Fruit fly (Drosophila melanogaster) whole organism, embryonic: ENCODE data around the gene rictor.

Source experiments
- Aef1 ChIP-seq: fragments of 200-800 bp; sonication (Bioruptor generic); IDR thresholded peaks from 3 replicates; pipeline ENCODE4 v1.3.6; 2022; ENCODE audit warnings: missing biosample characterization, missing genetic modification characterization
- CG10267 ChIP-seq: fragments of 200-800 bp; sonication (Bioruptor generic); optimal IDR thresholded peaks from 2 replicates; lab custom pipeline; 2018; ENCODE audit warnings: missing biosample characterization, mild to moderate bottlenecking, missing genetic modification characterization, moderate library complexity
- CG11085 ChIP-seq: fragments of 200-800 bp; sonication (Bioruptor generic); IDR thresholded peaks from 2 replicates; pipeline ENCODE4 v1.3.6; 2022; ENCODE audit warnings: missing biosample characterization, missing genetic modification characterization
- CG12236 ChIP-seq: fragments of 200-800 bp; sonication (Bioruptor generic); optimal IDR thresholded peaks from 2 replicates; lab custom pipeline; 2016; ENCODE audit warnings: missing biosample characterization, missing genetic modification characterization
- CG12659 ChIP-seq: fragments of 200-800 bp; sonication (Bioruptor generic); optimal IDR thresholded peaks from 3 replicates; lab custom pipeline; 2017; ENCODE audit warnings: mild to moderate bottlenecking, missing biosample characterization, missing genetic modification reagents, missing genetic modification characterization
- CG13123 ChIP-seq: fragments of 200-800 bp; sonication (Bioruptor generic); optimal IDR thresholded peaks from 2 replicates; lab custom pipeline; 2016; ENCODE audit warnings: missing biosample characterization, missing genetic modification characterization
- CG16813 ChIP-seq: fragments of 200-800 bp; sonication (Bioruptor generic); IDR thresholded peaks from 3 replicates; pipeline ENCODE4 v1.3.6; 2022; ENCODE audit warnings: missing biosample characterization, missing genetic modification characterization; ENCODE audit not compliant: partially characterized antibody
- CG17359 ChIP-seq: fragments of 200-800 bp; sonication (Bioruptor generic); optimal IDR thresholded peaks from 3 replicates; lab custom pipeline; 2018; ENCODE audit warnings: missing biosample characterization, mild to moderate bottlenecking, missing genetic modification characterization, moderate library complexity
- CG2889 ChIP-seq: fragments of 200-800 bp; sonication (Bioruptor generic); IDR thresholded peaks from 3 replicates; pipeline ENCODE4 v1.3.6; 2022; ENCODE audit warnings: missing biosample characterization, missing genetic modification characterization
- CG30403 ChIP-seq: fragments of 200-800 bp; sonication (Bioruptor generic); optimal IDR thresholded peaks from 3 replicates; lab custom pipeline; 2016; ENCODE audit warnings: missing biosample characterization, missing genetic modification characterization
- CG33213 ChIP-seq: fragments of 200-800 bp; sonication (Bioruptor generic); optimal IDR thresholded peaks from 3 replicates; lab custom pipeline; 2016; ENCODE audit warnings: missing biosample characterization, missing genetic modification characterization
- CG3726 ChIP-seq: fragments of 200-800 bp; sonication (Bioruptor generic); IDR thresholded peaks from 3 replicates; pipeline ENCODE4, ENCODE4 v1.3.6; 2022; ENCODE audit warnings: missing biosample characterization, missing genetic modification characterization
- CG3838 ChIP-seq: fragments of 200-800 bp; sonication (Bioruptor generic); optimal IDR thresholded peaks from 3 replicates; lab custom pipeline; 2016; ENCODE audit warnings: missing biosample characterization, missing genetic modification characterization
- CG4707 ChIP-seq: fragments of 200-800 bp; sonication (Bioruptor generic); optimal IDR thresholded peaks from 2 replicates; lab custom pipeline; 2018; ENCODE audit warnings: missing biosample characterization, mild to moderate bottlenecking, missing genetic modification characterization, moderate library complexity
- CG4854 ChIP-seq: fragments of 200-800 bp; sonication (Bioruptor generic); optimal IDR thresholded peaks from 2 replicates; lab custom pipeline; 2016; ENCODE audit warnings: missing biosample characterization, missing genetic modification characterization, inconsistent platforms
- CG7271 ChIP-seq: fragments of 200-800 bp; sonication (Bioruptor generic); optimal IDR thresholded peaks from 2 replicates; lab custom pipeline; 2018; ENCODE audit warnings: missing biosample characterization, mild to moderate bottlenecking, missing genetic modification characterization, moderate library complexity
- CG8281 ChIP-seq: fragments of 200-800 bp; sonication (Bioruptor generic); optimal IDR thresholded peaks from 2 replicates; lab custom pipeline; 2018; ENCODE audit warnings: missing biosample characterization, mild to moderate bottlenecking, missing genetic modification characterization, moderate library complexity
- CG8944 ChIP-seq: fragments of 200-800 bp; sonication (Bioruptor generic); optimal IDR thresholded peaks from 3 replicates; lab custom pipeline; 2016; ENCODE audit warnings: missing biosample characterization, missing genetic modification characterization
- CG9876 ChIP-seq: fragments of 200-800 bp; sonication (Bioruptor generic); optimal IDR thresholded peaks from 2 replicates; lab custom pipeline; 2016; ENCODE audit warnings: missing biosample characterization, missing genetic modification characterization
- CG9932 ChIP-seq: fragments of 200-800 bp; sonication (Bioruptor generic); IDR thresholded peaks from 2 replicates; pipeline ENCODE4 v1.3.6; 2022; ENCODE audit warnings: missing biosample characterization, missing genetic modification characterization
- D ChIP-seq, 2 experiments: fragments of 200-800 bp in 1 of 2; fragments of >200 bp in 1 of 2; sonication (Bioruptor generic) in 1 of 2; optimal IDR thresholded peaks; 2 replicates in 1 of 2; 3 replicates in 1 of 2; lab custom pipeline; 2017; ENCODE audit warnings: mild to moderate bottlenecking in 1 of 2, missing biosample characterization in 1 of 2, missing genetic modification characterization in 1 of 2, missing genetic modification reagents in 1 of 2
- Deaf1 ChIP-seq: fragments of 200-800 bp; optimal IDR thresholded peaks from 3 replicates; lab custom pipeline; 2019; ENCODE audit warnings: missing biosample characterization, mild to moderate bottlenecking, missing genetic modification characterization, moderate library complexity
- Doc2 ChIP-seq: fragments of 200-800 bp; sonication (Bioruptor generic); IDR thresholded peaks from 2 replicates; pipeline ENCODE4 v1.3.6; 2022; ENCODE audit warnings: missing biosample characterization, missing genetic modification characterization
- Drgx ChIP-seq: fragments of 200-800 bp; sonication (Bioruptor generic); IDR thresholded peaks from 2 replicates; pipeline ENCODE4 v1.3.6; 2022; ENCODE audit warnings: missing biosample characterization, missing genetic modification characterization
- Gug ChIP-seq: fragments of 200-800 bp; sonication (Bioruptor generic); IDR thresholded peaks from 4 replicates; pipeline ENCODE4 v1.3.6; 2022; ENCODE audit warnings: missing biosample characterization, missing genetic modification characterization
- Hand ChIP-seq: fragments of 200-800 bp; sonication (Bioruptor generic); optimal IDR thresholded peaks from 2 replicates; lab custom pipeline; 2017; ENCODE audit warnings: mild to moderate bottlenecking, missing biosample characterization, missing genetic modification reagents, missing genetic modification characterization
- Hey ChIP-seq: fragments of 200-800 bp; sonication (Bioruptor generic); optimal IDR thresholded peaks from 3 replicates; lab custom pipeline; 2018; ENCODE audit warnings: missing biosample characterization, mild to moderate bottlenecking, missing genetic modification characterization
- NFAT ChIP-seq: fragments of 200-800 bp; sonication (Bioruptor generic); IDR thresholded peaks from 2 replicates; pipeline ENCODE4 v1.3.6; 2022; ENCODE audit warnings: missing biosample characterization, missing genetic modification characterization
- Optix ChIP-seq: fragments of 200-800 bp; sonication (Bioruptor generic); IDR thresholded peaks from 3 replicates; pipeline ENCODE4 v1.3.6; 2022; ENCODE audit warnings: missing biosample characterization, missing genetic modification characterization
- Ssrp ChIP-seq: fragments of 200-800 bp; sonication (Bioruptor generic); optimal IDR thresholded peaks from 2 replicates; lab custom pipeline; 2018; ENCODE audit warnings: missing biosample characterization, mild to moderate bottlenecking, missing genetic modification characterization, moderate library complexity
- Trl ChIP-seq, 3 experiments: fragments of >200 bp in 2 of 3; fragments of 200-800 bp in 1 of 3; sonication (Bioruptor generic) in 1 of 3; optimal IDR thresholded peaks; 2 replicates in 1 of 3; 3 replicates in 2 of 3; lab custom pipeline; 2016 to 2017; ENCODE audit warnings: missing biosample characterization in 1 of 3, missing genetic modification characterization in 1 of 3
- bab2 ChIP-seq: fragments of 200-800 bp; sonication (Bioruptor generic); optimal IDR thresholded peaks from 2 replicates; lab custom pipeline; 2016; ENCODE audit warnings: missing biosample characterization, missing genetic modification characterization
- caup ChIP-seq: fragments of 200-800 bp; sonication (Bioruptor generic); optimal IDR thresholded peaks from 3 replicates; lab custom pipeline; 2017; ENCODE audit warnings: missing biosample characterization, mild to moderate bottlenecking, missing genetic modification characterization, moderate library complexity; ENCODE audit not compliant: severe bottlenecking
- ci ChIP-seq: fragments of 200-800 bp; sonication (Bioruptor generic); IDR thresholded peaks from 3 replicates; pipeline ENCODE4 v1.3.6; 2022; ENCODE audit warnings: missing biosample characterization, missing genetic modification characterization
- crc ChIP-seq: fragments of 200-800 bp; sonication (Bioruptor generic); optimal IDR thresholded peaks from 2 replicates; lab custom pipeline; 2016; ENCODE audit warnings: missing biosample characterization, missing genetic modification characterization
- fd3F ChIP-seq: fragments of 200-800 bp; sonication (Bioruptor generic); optimal IDR thresholded peaks from 2 replicates; lab custom pipeline; 2018; ENCODE audit warnings: missing biosample characterization, mild to moderate bottlenecking, missing genetic modification characterization, moderate library complexity
- fru ChIP-seq: fragments of >200 bp; optimal IDR thresholded peaks from 2 replicates; lab custom pipeline; 2017
- gce ChIP-seq: fragments of 200-800 bp; sonication (Bioruptor generic); IDR thresholded peaks from 3 replicates; pipeline ENCODE4 v1.3.6; 2022; ENCODE audit warnings: missing biosample characterization, missing genetic modification characterization
- grau ChIP-seq: fragments of 200-800 bp; optimal IDR thresholded peaks from 3 replicates; lab custom pipeline; 2019; ENCODE audit warnings: missing biosample characterization, mild to moderate bottlenecking, missing genetic modification characterization, moderate library complexity
- gsb ChIP-seq: fragments of 200-800 bp; sonication (Bioruptor generic); IDR thresholded peaks from 2 replicates; pipeline ENCODE4 v1.3.6; 2022; ENCODE audit warnings: missing biosample characterization, missing genetic modification characterization
- h ChIP-seq: fragments of >200 bp; optimal IDR thresholded peaks from 2 replicates; lab custom pipeline; 2017
- knrl ChIP-seq: fragments of 200-800 bp; sonication (Bioruptor generic); IDR thresholded peaks from 3 replicates; pipeline ENCODE4 v1.3.6; 2022; ENCODE audit warnings: missing biosample characterization, missing genetic modification characterization; ENCODE audit not compliant: partially characterized antibody
- mirr ChIP-seq: fragments of 200-800 bp; sonication (Bioruptor generic); optimal IDR thresholded peaks from 3 replicates; lab custom pipeline; 2018; ENCODE audit warnings: missing biosample characterization, mild to moderate bottlenecking, missing genetic modification characterization
- nau ChIP-seq: fragments of 200-800 bp; sonication (Bioruptor generic); optimal IDR thresholded peaks from 3 replicates; lab custom pipeline; 2017; ENCODE audit warnings: missing biosample characterization, mild to moderate bottlenecking, missing genetic modification characterization, missing genetic modification reagents
- row ChIP-seq: fragments of 200-800 bp; sonication (Bioruptor generic); IDR thresholded peaks from 3 replicates; pipeline ENCODE4 v1.3.6; 2022; ENCODE audit warnings: missing biosample characterization, missing genetic modification characterization
- salm ChIP-seq: fragments of 200-800 bp; sonication (Bioruptor generic); optimal IDR thresholded peaks from 2 replicates; lab custom pipeline; 2018; ENCODE audit warnings: missing biosample characterization, mild to moderate bottlenecking, missing genetic modification characterization
- sens ChIP-seq: fragments of 200-800 bp; sonication (Bioruptor generic); peaks from one replicate; lab custom pipeline; 2016; ENCODE audit warnings: missing biosample characterization, missing genetic modification characterization
- sima ChIP-seq: fragments of 200-800 bp; sonication (Bioruptor generic); optimal IDR thresholded peaks from 2 replicates; lab custom pipeline; 2016; ENCODE audit warnings: missing biosample characterization, missing genetic modification characterization
- slou ChIP-seq: fragments of 200-800 bp; sonication (Bioruptor generic); optimal IDR thresholded peaks from 3 replicates; lab custom pipeline; 2016; ENCODE audit warnings: missing biosample characterization, missing genetic modification characterization
- sqz ChIP-seq: fragments of 200-800 bp; sonication (Bioruptor generic); optimal IDR thresholded peaks from 3 replicates; lab custom pipeline; 2018; ENCODE audit warnings: missing biosample characterization, mild to moderate bottlenecking, missing genetic modification characterization
- trh ChIP-seq: fragments of 200-800 bp; sonication (Bioruptor generic); optimal IDR thresholded peaks from 2 replicates; lab custom pipeline; 2016; ENCODE audit warnings: missing biosample characterization, missing genetic modification characterization
- vnd ChIP-seq: fragments of 200-800 bp; sonication (Bioruptor generic); IDR thresholded peaks from 3 replicates; pipeline ENCODE4 v1.3.6; 2022; ENCODE audit warnings: missing biosample characterization, missing genetic modification characterization; ENCODE audit not compliant: partially characterized antibody

Gene rictor

DNA sequence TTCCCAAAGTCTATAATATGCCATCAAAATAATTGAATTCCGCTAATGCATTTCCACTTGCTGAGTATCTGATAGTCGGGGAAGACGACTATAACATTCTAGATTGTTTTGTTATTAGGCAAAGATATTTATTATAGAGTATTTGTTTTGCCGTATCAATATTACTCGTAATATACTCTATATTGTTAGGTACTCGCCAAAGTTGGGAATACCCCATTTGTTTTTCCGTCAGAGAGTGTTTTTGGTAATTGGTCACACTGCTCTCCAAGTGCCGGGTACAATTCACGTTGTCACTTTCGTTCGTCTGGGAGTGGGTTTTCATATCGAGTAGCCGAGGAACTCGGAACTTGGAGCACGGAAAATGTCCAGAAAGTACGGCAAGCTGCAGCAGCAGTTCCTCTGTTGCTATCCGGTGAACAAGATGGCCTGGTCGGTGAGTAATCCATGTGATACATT, 17.6 kb downstream of the rictor start, which contains the start of gene CG7889 (continued):
- TF ChIP-seq gce, result no peak
- TF ChIP-seq CG2889 (GFP tag; lab: Robert Waterston, UW), result no peak
- TF ChIP-seq Doc2 (GFP tag; lab: Robert Waterston, UW), result no peak
- TF ChIP-seq CG3726, result no peak
- TF ChIP-seq CG9876 (GFP tag; lab: Kevin White, UChicago), result no peak
- no peak for TF ChIP-seq CG4707 (GFP tag; lab: Kevin White, UChicago)
- no peak for TF ChIP-seq slou (GFP tag; lab: Kevin White, UChicago)
- TF ChIP-seq CG3838 (GFP tag; lab: Kevin White, UChicago), result no peak
- TF ChIP-seq CG16813 (GFP tag; lab: Robert Waterston, UW), result no peak
- no peak for TF ChIP-seq CG17359
- no peak for TF ChIP-seq Ssrp
- TF ChIP-seq grau (tag; lab: Kevin White, UChicago), result peak; percentile 18
- no peak for TF ChIP-seq crc (GFP tag; lab: Kevin White, UChicago)
- no peak for TF ChIP-seq Drgx (GFP tag; lab: Robert Waterston, UW)
- TF ChIP-seq nau, result no peak
- TF ChIP-seq CG4854, result no peak
- no peak for TF ChIP-seq caup (GFP tag; lab: Kevin White, UChicago)
- no peak for TF ChIP-seq Optix (GFP tag; lab: Robert Waterston, UW)
- peak; percentile 86 for TF ChIP-seq sens (GFP tag; lab: Kevin White, UChicago)
- peak; percentile 20 for TF ChIP-seq bab2 (GFP tag; lab: Kevin White, UChicago)
- TF ChIP-seq row, result peak; percentile 81
- no peak for TF ChIP-seq fd3F
- TF ChIP-seq ci, result peak; percentile 46; the same call in 1 of the 3 replicates
- TF ChIP-seq gsb, result no peak
- no peak for TF ChIP-seq Hand (GFP tag; lab: Kevin White, UChicago)
- TF ChIP-seq CG12236, result no peak
- peak; percentile 2 for TF ChIP-seq CG12659 (GFP tag; lab: Kevin White, UChicago)
- TF ChIP-seq Trl (optimal IDR thresholded peaks at IDR 0.05; lab: Kevin White, UChicago), result no peak
- no peak for TF ChIP-seq Trl (GFP tag; optimal IDR thresholded peaks at IDR 0.05; lab: Kevin White, UChicago)
- TF ChIP-seq NFAT (GFP tag; lab: Robert Waterston, UW), result no peak
- TF ChIP-seq salm, result no peak
- no peak for TF ChIP-seq CG13123
- no peak for TF ChIP-seq Aef1 (GFP tag; lab: Robert Waterston, UW)
- TF ChIP-seq D (optimal IDR thresholded peaks at IDR 0.05; lab: Kevin White, UChicago), result no peak
- no peak for TF ChIP-seq D (GFP tag; optimal IDR thresholded peaks at IDR 0.05; lab: Kevin White, UChicago)
- no peak for TF ChIP-seq vnd (GFP tag; lab: Robert Waterston, UW)
- TF ChIP-seq CG7271 (tag; lab: Kevin White, UChicago), result no peak
- TF ChIP-seq mirr, result no peak
- TF ChIP-seq CG33213 (GFP tag; lab: Kevin White, UChicago), result no peak
- TF ChIP-seq trh, result no peak
- TF ChIP-seq sima (GFP tag; lab: Kevin White, UChicago), result no peak
- no peak for TF ChIP-seq knrl
- TF ChIP-seq h (lab: Kevin White, UChicago), result no peak
- peak; percentile 34 for TF ChIP-seq CG10267 (tag; lab: Kevin White, UChicago)
- no peak for TF ChIP-seq CG8944 (GFP tag; lab: Kevin White, UChicago)
- no peak for TF ChIP-seq CG8281 (tag; lab: Kevin White, UChicago)
- TF ChIP-seq Gug (GFP tag; lab: Robert Waterston, UW), result no peak
- no peak for TF ChIP-seq CG11085
- peak; percentile 6 for TF ChIP-seq CG30403 (GFP tag; lab: Kevin White, UChicago)
- no peak for TF ChIP-seq sqz (GFP tag; lab: Kevin White, UChicago)
- no peak for TF ChIP-seq Deaf1 (tag; lab: Kevin White, UChicago)
- TF ChIP-seq Hey, result no peak
- no peak for TF ChIP-seq fru (lab: Kevin White, UChicago)
- peak; percentile 28; the same call in 1 of the 2 replicates for TF ChIP-seq CG9932
